Worm (Caenorhabditis elegans): Measurements from ENCODE around the gene F43D2.7.

ce11 chrV:14665728-14666127 lies 25.8 kb upstream of the F43D2.7 start, which contains the start of gene C47E8.1:
- no peak for TF ChIP-seq lin-13 (GFP tag; optimal IDR thresholded peaks at IDR 0.05)
- TF ChIP-seq ceh-82 (tag; optimal IDR thresholded peaks at IDR 0.05): no peak
- no peak for TF ChIP-seq nhr-11 (tag; optimal IDR thresholded peaks at IDR 0.05)
- no peak for TF ChIP-seq F49E8.2 (tag; optimal IDR thresholded peaks at IDR 0.05; ENCODE audit: borderline replicate concordance)
- TF ChIP-seq F37D6.2 (tag; optimal IDR thresholded peaks at IDR 0.05): no peak

Measured in whole organism, L4 larva.